Fruit fly (Drosophila melanogaster) whole organism, embryonic: ENCODE results near the gene stumps.

Experiments used
- Abd-B ChIP-seq: fragments of 200-800 bp; sonication (Bioruptor generic); optimal IDR thresholded peaks from 2 replicates; lab custom pipeline; 2018; ENCODE audit warnings: missing biosample characterization, mild to moderate bottlenecking, missing genetic modification characterization, moderate library complexity
- Ada2b ChIP-seq: fragments of 200-800 bp; sonication (Bioruptor generic); IDR thresholded peaks from 2 replicates; pipeline ENCODE4 v1.3.6; 2022; ENCODE audit warnings: missing biosample characterization, missing genetic modification characterization
- B-H1 ChIP-seq: fragments of 200-800 bp; sonication (Bioruptor generic); IDR thresholded peaks from 3 replicates; pipeline ENCODE4 v1.3.6; 2022; ENCODE audit warnings: missing biosample characterization, missing genetic modification characterization
- C15 ChIP-seq: fragments of 200-800 bp; sonication (Bioruptor generic); IDR thresholded peaks from 3 replicates; pipeline ENCODE4 v1.3.6; 2022; ENCODE audit warnings: missing biosample characterization, missing genetic modification characterization
- CG10209 ChIP-seq: fragments of 200-800 bp; sonication (Bioruptor generic); optimal IDR thresholded peaks from 3 replicates; lab custom pipeline; 2017; ENCODE audit warnings: missing biosample characterization, mild to moderate bottlenecking, missing genetic modification characterization, missing genetic modification reagents
- CG12155 ChIP-seq: fragments of 200-800 bp; sonication (Bioruptor generic); optimal IDR thresholded peaks from 3 replicates; lab custom pipeline; 2016; ENCODE audit warnings: missing biosample characterization, missing genetic modification characterization
- CG12942 ChIP-seq: fragments of 200-800 bp; sonication (Bioruptor generic); optimal IDR thresholded peaks from 3 replicates; lab custom pipeline; 2016; ENCODE audit warnings: missing biosample characterization, missing genetic modification characterization
- CG13775 ChIP-seq: fragments of 200-800 bp; sonication (Bioruptor generic); optimal IDR thresholded peaks from 3 replicates; lab custom pipeline; 2017; ENCODE audit warnings: missing biosample characterization, mild to moderate bottlenecking, missing genetic modification characterization
- CG14667 ChIP-seq: fragments of 200-800 bp; sonication (Bioruptor generic); IDR thresholded peaks from 2 replicates; pipeline ENCODE4 v1.3.6; 2022; ENCODE audit warnings: missing biosample characterization, missing genetic modification characterization
- CG15073 ChIP-seq: fragments of 200-800 bp; sonication (Bioruptor generic); optimal IDR thresholded peaks from 2 replicates; lab custom pipeline; 2016; ENCODE audit warnings: missing biosample characterization, missing genetic modification characterization
- CG1647 ChIP-seq: fragments of 200-800 bp; sonication (Bioruptor generic); optimal IDR thresholded peaks from 3 replicates; lab custom pipeline; 2016; ENCODE audit warnings: missing biosample characterization, missing genetic modification characterization
- CG16813 ChIP-seq: fragments of 200-800 bp; sonication (Bioruptor generic); IDR thresholded peaks from 3 replicates; pipeline ENCODE4 v1.3.6; 2022; ENCODE audit warnings: missing biosample characterization, missing genetic modification characterization; ENCODE audit not compliant: partially characterized antibody
- CG16815 ChIP-seq: fragments of 200-800 bp; sonication (Bioruptor generic); optimal IDR thresholded peaks from 3 replicates; lab custom pipeline; 2017; ENCODE audit warnings: missing biosample characterization, mild to moderate bottlenecking, missing genetic modification characterization
- CG17328 ChIP-seq: fragments of 200-800 bp; sonication (Bioruptor generic); IDR thresholded peaks from 2 replicates; pipeline ENCODE4 v1.3.6; 2022; ENCODE audit warnings: missing biosample characterization, missing genetic modification characterization
- CG2199 ChIP-seq: fragments of 200-800 bp; sonication (Bioruptor generic); IDR thresholded peaks from 3 replicates; pipeline ENCODE4 v1.3.6; 2022; ENCODE audit warnings: missing biosample characterization, missing genetic modification characterization
- CG31388 ChIP-seq: fragments of 200-800 bp; sonication (Bioruptor generic); optimal IDR thresholded peaks from 2 replicates; lab custom pipeline; 2016; ENCODE audit warnings: missing biosample characterization, missing genetic modification characterization
- CG3281 ChIP-seq: fragments of 200-800 bp; sonication (Bioruptor generic); optimal IDR thresholded peaks from 3 replicates; lab custom pipeline; 2017; ENCODE audit warnings: missing biosample characterization, mild to moderate bottlenecking, missing genetic modification characterization
- CG34376 ChIP-seq: fragments of 200-800 bp; sonication (Bioruptor generic); optimal IDR thresholded peaks from 2 replicates; lab custom pipeline; 2018; ENCODE audit warnings: missing biosample characterization, mild to moderate bottlenecking, missing genetic modification characterization
- CG6765 ChIP-seq: fragments of 200-800 bp; sonication (Bioruptor generic); optimal IDR thresholded peaks from 3 replicates; lab custom pipeline; 2017; ENCODE audit warnings: missing biosample characterization, mild to moderate bottlenecking, missing genetic modification characterization
- CG7839 ChIP-seq: fragments of 200-800 bp; sonication (Bioruptor generic); optimal IDR thresholded peaks from 3 replicates; lab custom pipeline; 2018; ENCODE audit warnings: missing biosample characterization, mild to moderate bottlenecking, missing genetic modification characterization, moderate library complexity
- CTCF ChIP-seq: fragments of 200-800 bp; sonication (Bioruptor generic); optimal IDR thresholded peaks from 2 replicates; lab custom pipeline; 2017; ENCODE audit warnings: missing biosample characterization, mild to moderate bottlenecking, missing genetic modification characterization, moderate library complexity
- Chrac-16 ChIP-seq: fragments of 200-800 bp; sonication (Bioruptor generic); optimal IDR thresholded peaks from 3 replicates; lab custom pipeline; 2016; ENCODE audit warnings: missing biosample characterization, missing genetic modification characterization
- CrebB ChIP-seq: fragments of 200-800 bp; sonication (Bioruptor generic); optimal IDR thresholded peaks from 3 replicates; lab custom pipeline; 2018; ENCODE audit warnings: missing biosample characterization, mild to moderate bottlenecking, missing genetic modification characterization
- Doc3 ChIP-seq: fragments of 200-800 bp; sonication (Bioruptor generic); IDR thresholded peaks from 3 replicates; pipeline ENCODE4 v1.3.6; 2022; ENCODE audit warnings: missing biosample characterization, missing genetic modification characterization; ENCODE audit not compliant: partially characterized antibody
- HLHmδ ChIP-seq: fragments of 200-800 bp; sonication (Bioruptor generic); optimal IDR thresholded peaks from 2 replicates; lab custom pipeline; 2018; ENCODE audit warnings: missing biosample characterization, mild to moderate bottlenecking, missing genetic modification characterization, moderate library complexity
- HmgZ ChIP-seq: fragments of 200-800 bp; sonication (Bioruptor generic); optimal IDR thresholded peaks from 2 replicates; lab custom pipeline; 2018; ENCODE audit warnings: missing biosample characterization, mild to moderate bottlenecking, missing genetic modification characterization
- Hr3 ChIP-seq: fragments of 200-800 bp; sonication (Bioruptor generic); optimal IDR thresholded peaks from 3 replicates; lab custom pipeline; 2016; ENCODE audit warnings: missing biosample characterization, missing genetic modification characterization
- Med ChIP-seq: fragments of 200-800 bp; sonication (Bioruptor generic); peaks from one replicate; lab custom pipeline; 2016; ENCODE audit warnings: missing biosample characterization, missing genetic modification characterization, mild to moderate bottlenecking, inconsistent platforms, moderate library complexity
- Poxn ChIP-seq: fragments of 200-800 bp; sonication (Bioruptor generic); IDR thresholded peaks from 2 replicates; pipeline ENCODE4 v1.3.6; 2022; ENCODE audit warnings: missing biosample characterization, missing genetic modification characterization
- Sox100B ChIP-seq: fragments of 200-800 bp; sonication (Bioruptor generic); optimal IDR thresholded peaks from 3 replicates; lab custom pipeline; 2018; ENCODE audit warnings: missing biosample characterization, mild to moderate bottlenecking, missing genetic modification characterization
- Tbp ChIP-seq: fragments of >200 bp; optimal IDR thresholded peaks from 2 replicates; lab custom pipeline; 2018; ENCODE audit warnings: missing biosample characterization, missing genetic modification characterization
- ab ChIP-seq: fragments of 200-800 bp; sonication (Bioruptor generic); optimal IDR thresholded peaks from 2 replicates; lab custom pipeline; 2016; ENCODE audit warnings: missing biosample characterization, missing genetic modification characterization
- ash1 ChIP-seq: fragments of 200-800 bp; sonication (Bioruptor generic); optimal IDR thresholded peaks from 2 replicates; lab custom pipeline; 2018; ENCODE audit warnings: missing biosample characterization, mild to moderate bottlenecking, missing genetic modification characterization
- cas ChIP-seq: fragments of 200-800 bp; sonication (Bioruptor generic); IDR thresholded peaks from 2 replicates; pipeline ENCODE4 v1.3.6; 2022; ENCODE audit warnings: missing biosample characterization, missing genetic modification characterization
- crc ChIP-seq: fragments of 200-800 bp; sonication (Bioruptor generic); optimal IDR thresholded peaks from 2 replicates; lab custom pipeline; 2016; ENCODE audit warnings: missing biosample characterization, missing genetic modification characterization
- dmrt11E ChIP-seq: fragments of 200-800 bp; sonication (Bioruptor generic); optimal IDR thresholded peaks from 3 replicates; lab custom pipeline; 2018; ENCODE audit warnings: missing biosample characterization, mild to moderate bottlenecking, missing genetic modification characterization, moderate library complexity
- ewg ChIP-seq: fragments of 200-800 bp; sonication (Bioruptor generic); optimal IDR thresholded peaks from 3 replicates; lab custom pipeline; 2017; ENCODE audit warnings: mild to moderate bottlenecking, missing biosample characterization, missing genetic modification reagents, missing genetic modification characterization
- fd64A ChIP-seq: fragments of 200-800 bp; sonication (Bioruptor generic); optimal IDR thresholded peaks from 3 replicates; lab custom pipeline; 2018; ENCODE audit warnings: missing biosample characterization, mild to moderate bottlenecking, missing genetic modification characterization
- gsb-n ChIP-seq: fragments of 200-800 bp; sonication (Bioruptor generic); optimal IDR thresholded peaks from 3 replicates; lab custom pipeline; 2018; ENCODE audit warnings: missing biosample characterization, mild to moderate bottlenecking, missing genetic modification characterization
- jigr1 ChIP-seq: fragments of 200-800 bp; sonication (Bioruptor generic); IDR thresholded peaks from 3 replicates; pipeline ENCODE4 v1.3.6; 2022; ENCODE audit warnings: missing biosample characterization, missing genetic modification characterization
- org-1 ChIP-seq: fragments of 200-800 bp; sonication (Bioruptor generic); optimal IDR thresholded peaks from 2 replicates; lab custom pipeline; 2017; ENCODE audit warnings: missing biosample characterization, missing genetic modification characterization
- prd ChIP-seq, 3 experiments: fragments of >200 bp in 2 of 3; fragments of 200-800 bp in 1 of 3; sonication (Bioruptor generic) in 1 of 3; optimal IDR thresholded peaks in 2 of 3; IDR thresholded peaks in 1 of 3; 2 replicates in 2 of 3; 3 replicates in 1 of 3; pipeline versions ENCODE4 v1.3.6 to Lab custom; 2017 to 2022; ENCODE audit warnings: missing biosample characterization in 1 of 3, missing genetic modification characterization in 1 of 3
- pum ChIP-seq: fragments of 200-800 bp; sonication (Bioruptor generic); optimal IDR thresholded peaks from 2 replicates; lab custom pipeline; 2016; ENCODE audit warnings: missing biosample characterization, missing genetic modification characterization
- ro ChIP-seq: fragments of 200-800 bp; sonication (Bioruptor generic); IDR thresholded peaks from 2 replicates; pipeline ENCODE4 v1.3.6; 2022; ENCODE audit warnings: missing biosample characterization, missing genetic modification characterization
- row ChIP-seq: fragments of 200-800 bp; sonication (Bioruptor generic); IDR thresholded peaks from 3 replicates; pipeline ENCODE4 v1.3.6; 2022; ENCODE audit warnings: missing biosample characterization, missing genetic modification characterization
- shn ChIP-seq: fragments of 200-800 bp; sonication (Bioruptor generic); optimal IDR thresholded peaks from 3 replicates; lab custom pipeline; 2016; ENCODE audit warnings: missing biosample characterization, missing genetic modification characterization
- slbo ChIP-seq: fragments of 200-800 bp; sonication (Bioruptor generic); IDR thresholded peaks from 2 replicates; pipeline ENCODE4 v1.3.6; 2022; ENCODE audit warnings: missing biosample characterization, missing genetic modification characterization
- slp2 ChIP-seq: fragments of 200-800 bp; sonication (Bioruptor generic); optimal IDR thresholded peaks from 2 replicates; lab custom pipeline; 2016; ENCODE audit warnings: missing biosample characterization, missing genetic modification characterization
- stc ChIP-seq: fragments of 200-800 bp; sonication (Bioruptor generic); IDR thresholded peaks from 2 replicates; pipeline ENCODE4 v1.3.6; 2022; ENCODE audit warnings: missing biosample characterization, missing genetic modification characterization
- tgo ChIP-seq: fragments of 200-800 bp; sonication (Bioruptor generic); IDR thresholded peaks from 3 replicates; pipeline ENCODE4 v1.3.6; 2022; ENCODE audit warnings: missing biosample characterization, missing genetic modification characterization
- unc-4 ChIP-seq: fragments of 200-800 bp; sonication (Bioruptor generic); IDR thresholded peaks from 2 replicates; pipeline ENCODE4 v1.3.6; 2022; ENCODE audit warnings: missing biosample characterization, missing genetic modification characterization; ENCODE audit not compliant: partially characterized antibody

stumps gene

DNA sequence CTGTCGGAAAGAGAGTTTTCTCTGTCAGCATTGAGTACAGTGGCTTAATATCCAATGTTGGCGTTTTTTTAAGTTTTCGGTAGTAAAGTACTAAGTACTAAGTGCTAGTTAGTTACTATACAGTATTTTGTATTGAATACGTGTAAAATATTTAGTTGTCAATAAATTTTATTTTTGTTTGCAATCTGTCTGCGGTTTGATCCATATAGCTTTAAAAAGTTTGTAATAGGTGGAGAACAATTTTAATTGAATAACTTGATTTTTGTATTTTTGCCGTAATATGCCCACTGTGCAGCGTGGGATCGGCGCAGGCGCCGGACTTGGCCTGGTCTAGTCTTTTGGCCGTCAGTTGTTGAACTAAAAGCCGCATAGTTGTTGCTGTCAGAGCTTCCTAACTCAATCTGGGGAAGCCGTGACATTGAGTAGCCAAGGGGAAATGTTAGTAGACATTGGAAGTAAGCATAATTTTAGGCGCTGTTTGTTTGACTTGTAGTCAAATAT is 18.6 kb upstream of the stumps start (continued):
- TF ChIP-seq CG3281 (peak; percentile 96), slp2 (GFP tag; lab: Kevin White, UChicago) (peak; percentile 83), CG12942 (GFP tag; lab: Kevin White, UChicago) (peak; percentile 86), org-1 (GFP tag; lab: Kevin White, UChicago) (peak; percentile 93), Abd-B (GFP tag; lab: Kevin White, UChicago) (peak; percentile 88), slbo (GFP tag; lab: Robert Waterston, UW) (peak; percentile 81), fd64A (GFP tag; lab: Kevin White, UChicago) (peak; percentile 61), Poxn (GFP tag; lab: Robert Waterston, UW) (peak; percentile 60; the same call in 1 of the 2 replicates), CG16815 (GFP tag; lab: Kevin White, UChicago) (peak; percentile 73), CG7839 (peak; percentile 93), CG1647 (GFP tag; lab: Kevin White, UChicago) (peak; percentile 80), C15 (peak; percentile 63; the same call in 2 of the 3 replicates), tgo (GFP tag; lab: Robert Waterston, UW) (peak; percentile 84), Med (GFP tag; lab: Kevin White, UChicago) (peak; percentile 98), gsb-n (tag; lab: Kevin White, UChicago) (peak; percentile 84), CG14667 (peak; percentile 74), CG16813 (GFP tag; lab: Robert Waterston, UW) (0 out of 3 replicates have a peak, but pooled peaks have one; percentile 19), CG2199 (peak; percentile 78; the same call in 1 of the 3 replicates), stc (GFP tag; lab: Robert Waterston, UW) (peak; percentile 89), CG34376 (GFP tag; lab: Kevin White, UChicago) (peak; percentile 93), CG15073 (GFP tag; lab: Kevin White, UChicago) (no peak), jigr1 (peak; percentile 81; the same call in 2 of the 3 replicates), CG12155 (GFP tag; lab: Kevin White, UChicago) (peak; percentile 84), CG31388 (GFP tag; lab: Kevin White, UChicago) (peak; percentile 70), HmgZ (tag; lab: Kevin White, UChicago) (peak; percentile 93), CrebB (tag; lab: Kevin White, UChicago) (peak; percentile 77), cas (GFP tag; lab: Robert Waterston, UW) (0 out of 2 replicates have a peak, but pooled peaks have one; percentile 23), ro (GFP tag; lab: Robert Waterston, UW) (peak; percentile 54; the same call in 1 of the 2 replicates), Doc3 (GFP tag; lab: Robert Waterston, UW) (no peak), B-H1 (GFP tag; lab: Robert Waterston, UW) (peak; percentile 83), unc-4 (GFP tag; lab: Robert Waterston, UW) (no peak), HLHmδ (no peak), ab (GFP tag; lab: Kevin White, UChicago) (peak; percentile 50), CTCF (GFP tag; lab: Kevin White, UChicago) (peak; percentile 42), shn (GFP tag; lab: Kevin White, UChicago) (peak; percentile 88), CG6765 (GFP tag; lab: Kevin White, UChicago) (peak; percentile 88), CG13775 (GFP tag; lab: Kevin White, UChicago) (peak; percentile 85), Chrac-16 (GFP tag; lab: Kevin White, UChicago) (peak; percentile 87), ewg (peak; percentile 96), CG17328 (GFP tag; lab: Robert Waterston, UW) (peak; percentile 67), crc (peak; percentile 87), Hr3 (GFP tag; lab: Kevin White, UChicago) (peak; percentile 86), prd (optimal IDR thresholded peaks at IDR 0.05; lab: Kevin White, UChicago) (no peak), prd (GFP tag; IDR thresholded peaks at IDR 0.05; lab: Robert Waterston, UW) (peak; percentile 84), pum (GFP tag; lab: Kevin White, UChicago) (peak; percentile 79), Ada2b (peak; percentile 88), CG10209 (GFP tag; lab: Kevin White, UChicago) (peak; percentile 92), dmrt11E (tag; lab: Kevin White, UChicago) (no peak), Sox100B (GFP tag; lab: Kevin White, UChicago) (peak; percentile 97), ash1 (peak; percentile 52), row (peak; percentile 90), Tbp (no peak)
